Fruit fly (Drosophila melanogaster): ENCODE results near the gene nrv1.

DNA sequence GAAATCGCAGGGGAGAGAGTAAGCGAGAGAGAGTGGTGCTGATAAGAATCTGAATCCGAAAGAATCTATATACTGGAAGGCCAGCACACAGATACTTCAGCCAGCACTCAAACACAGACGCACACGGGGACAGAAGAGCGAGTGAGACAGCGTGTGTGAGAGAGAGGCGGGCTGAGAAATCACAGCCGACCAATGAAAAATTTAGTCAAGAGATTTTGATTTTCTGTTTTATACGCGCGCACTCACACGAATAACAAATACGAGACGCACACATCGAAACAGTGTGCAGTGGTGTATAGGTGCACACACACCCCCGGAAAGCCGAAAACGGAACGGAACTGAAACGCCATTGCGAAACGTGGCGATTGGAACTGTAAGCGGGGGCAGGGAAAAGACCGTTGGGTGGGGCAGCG lies 47.0 kb upstream of the nrv1 start:
- TF ChIP-seq CG4404 (GFP tag; IDR thresholded peaks at IDR 0.05) (no peak), CG12219 (GFP tag; optimal IDR thresholded peaks at IDR 0.05) (no peak), CTCF (GFP tag; optimal IDR thresholded peaks at IDR 0.05) (no peak), Fer3 (tag; optimal IDR thresholded peaks at IDR 0.05) (no peak), CG3847 (GFP tag; IDR thresholded peaks at IDR 0.05) (no peak), CG16813 (GFP tag; IDR thresholded peaks at IDR 0.05; ENCODE audit: partially characterized antibody) (no peak), C15 (GFP tag; IDR thresholded peaks at IDR 0.05) (no peak), mirr (GFP tag; optimal IDR thresholded peaks at IDR 0.05) (no peak), Ets97D (GFP tag; optimal IDR thresholded peaks at IDR 0.05) (peak; percentile 65), CG9876 (GFP tag; optimal IDR thresholded peaks at IDR 0.05) (no peak), CG8765 (GFP tag; IDR thresholded peaks at IDR 0.05) (no peak), CG10274 (GFP tag; optimal IDR thresholded peaks at IDR 0.05) (no peak)
